Worm (Caenorhabditis elegans) whole organism, mixed stage, embryonic: ENCODE results near the gene C15H9.4.

Experiments
- blmp-1 ChIP-seq: fragments of 150-350 bp; optimal IDR thresholded peaks from 2 replicates; lab custom pipeline; 2014; ENCODE audit warnings: missing biosample characterization, missing genetic modification characterization
- drap-1 ChIP-seq: fragments of 200-800 bp; sonication (Bioruptor generic); optimal IDR thresholded peaks from 3 replicates; lab custom pipeline; 2018; ENCODE audit warnings: mild to moderate bottlenecking, missing genetic modification characterization, missing compliant biosample characterization
- elt-1 ChIP-seq: sonication (generic microtip); optimal IDR thresholded peaks from 2 replicates; lab custom pipeline; 2017; ENCODE audit warnings: missing genetic modification characterization, mild to moderate bottlenecking, missing compliant biosample characterization, antibody characterized with exemption, moderate library complexity, borderline replicate concordance; ENCODE audit not compliant: insufficient read depth
- mab-5 ChIP-seq: fragments of 150-350 bp; optimal IDR thresholded peaks from 2 replicates; lab custom pipeline; 2014; ENCODE audit warnings: missing biosample characterization, missing genetic modification characterization
- mep-1 ChIP-seq: fragments of 150-350 bp; optimal IDR thresholded peaks from 2 replicates; lab custom pipeline; 2017; ENCODE audit warnings: missing biosample characterization, missing genetic modification reagents, missing genetic modification characterization, inconsistent platforms
- nhr-237 ChIP-seq: fragments of 150-350 bp; optimal IDR thresholded peaks from 2 replicates; lab custom pipeline; 2014; ENCODE audit warnings: missing biosample characterization, missing genetic modification characterization
- nhr-76 ChIP-seq: sonication (generic microtip); optimal IDR thresholded peaks from 2 replicates; lab custom pipeline; 2017; ENCODE audit warnings: missing biosample characterization, missing genetic modification characterization
- pha-4 ChIP-seq: fragments of 150-350 bp; optimal IDR thresholded peaks from 2 replicates; lab custom pipeline; 2018; ENCODE audit warnings: missing biosample characterization, missing genetic modification reagents, missing genetic modification characterization
- snpc-4 ChIP-seq: fragments of 150-350 bp; optimal IDR thresholded peaks from 2 replicates; lab custom pipeline; 2014; ENCODE audit warnings: missing biosample characterization, missing genetic modification characterization
- unc-120 ChIP-seq: sonication (generic microtip); optimal IDR thresholded peaks from 2 replicates; lab custom pipeline; 2017; ENCODE audit warnings: missing genetic modification characterization, missing compliant biosample characterization; ENCODE audit not compliant: poor library complexity, severe bottlenecking
- unc-39 ChIP-seq: fragments of 150-350 bp; optimal IDR thresholded peaks from 2 replicates; lab custom pipeline; 2014; ENCODE audit warnings: missing biosample characterization, missing genetic modification characterization
- ztf-11 ChIP-seq: fragments of 150-350 bp; optimal IDR thresholded peaks from 2 replicates; lab custom pipeline; 2014; ENCODE audit warnings: missing biosample characterization, missing genetic modification characterization

- TF ChIP-seq drap-1 (GFP tag; lab: Kevin White, UChicago) (no peak), unc-120 (tag; lab: Kevin White, UChicago) (no peak), ztf-11 (no peak), mep-1 (no peak), pha-4 (tag; lab: Kevin White, UChicago) (no peak), nhr-76 (tag; lab: Kevin White, UChicago) (no peak), elt-1 (tag; lab: Kevin White, UChicago) (no peak), nhr-237 (no peak), blmp-1 (tag; lab: Kevin White, UChicago) (no peak), mab-5 (tag; lab: Kevin White, UChicago) (no peak), unc-39 (tag; lab: Kevin White, UChicago) (no peak), snpc-4 (no peak)
Observed at ce11 chrX:6112817-6113216, 15.4 kb downstream of the C15H9.4 start, which contains the start of gene prx-3.
